Worm (Caenorhabditis elegans): ENCODE data around the gene abts-4.

The abts-4 gene

ce11 chrX:6761688-6762185 lies at the start of gene abts-4:
Gene abts-4 (minus strand): TSS chrX:6761738.
- no peak for TF ChIP-seq lin-15B (tag; optimal IDR thresholded peaks at IDR 0.05)
- peak; percentile 59 for TF ChIP-seq pqm-1 (tag; optimal IDR thresholded peaks at IDR 0.05)
- no peak for TF ChIP-seq madf-5 (GFP tag; IDR thresholded peaks at IDR 0.05)
- TF ChIP-seq dve-1 (tag; optimal IDR thresholded peaks at IDR 0.05; ENCODE audit: insufficient read depth), result peak; percentile 38
- no peak for TF ChIP-seq rbr-2 (tag; optimal IDR thresholded peaks at IDR 0.05)
- no peak for TF ChIP-seq daf-16 (GFP tag; optimal IDR thresholded peaks at IDR 0.05)
- TF ChIP-seq daf-16 (tag; optimal IDR thresholded peaks at IDR 0.05), result peak; percentile 5
- TF ChIP-seq ceh-82 (tag; optimal IDR thresholded peaks at IDR 0.05), result no peak
- TF ChIP-seq mxl-2 (GFP tag; conservative IDR thresholded peaks at IDR 0.05), result no peak
- TF ChIP-seq dmd-6 (GFP tag; IDR thresholded peaks at IDR 0.05), result peak; percentile 69
- TF ChIP-seq unc-130 (GFP tag; optimal IDR thresholded peaks at IDR 0.05), result no peak
- TF ChIP-seq nhr-28 (tag; optimal IDR thresholded peaks at IDR 0.05), result peak; percentile 42
- TF ChIP-seq lin-1 (GFP tag; IDR thresholded peaks at IDR 0.05), result no peak
- TF ChIP-seq zfp-2 (tag; optimal IDR thresholded peaks at IDR 0.05), result no peak
- no peak for TF ChIP-seq hif-1 (tag; optimal IDR thresholded peaks at IDR 0.05)

- TF ChIP-seq ama-1 (optimal IDR thresholded peaks at IDR 0.05) (no peak), spr-3 (GFP tag; optimal IDR thresholded peaks at IDR 0.05) (no peak), F26F4.8 (GFP tag; conservative IDR thresholded peaks at IDR 0.05) (no peak), pqm-1 (tag; optimal IDR thresholded peaks at IDR 0.05) (peak; percentile 26), mes-2 (tag; optimal IDR thresholded peaks at IDR 0.05; ENCODE audit: poor library complexity, severe bottlenecking) (peak; percentile 50), dmd-6 (GFP tag; IDR thresholded peaks at IDR 0.05) (peak; percentile 65), mep-1 (tag; optimal IDR thresholded peaks at IDR 0.05) (peak; percentile 53), hmg-1.1 (GFP tag; IDR thresholded peaks at IDR 0.05) (0 out of 2 replicates have a peak, but pooled peaks have one; percentile 30), jun-1 (tag; optimal IDR thresholded peaks at IDR 0.05) (peak; percentile 19), daf-16 (GFP tag; optimal IDR thresholded peaks at IDR 0.05) (no peak), daf-16 (tag; optimal IDR thresholded peaks at IDR 0.05) (peak; percentile 31), aha-1 (tag) (peak; percentile 52), ztf-11 (tag; optimal IDR thresholded peaks at IDR 0.05) (no peak), hlh-11 (tag; optimal IDR thresholded peaks at IDR 0.05) (peak; percentile 62), dmd-9 (GFP tag; IDR thresholded peaks at IDR 0.05) (no peak), T20F7.1 (GFP tag; optimal IDR thresholded peaks at IDR 0.05) (peak; percentile 43), dve-1 (tag; optimal IDR thresholded peaks at IDR 0.05; ENCODE audit: insufficient read depth) (peak; percentile 69), mxl-3 (GFP tag; optimal IDR thresholded peaks at IDR 0.05) (peak; percentile 60), nhr-28 (tag; optimal IDR thresholded peaks at IDR 0.05) (peak; percentile 80), mdl-1 (tag; optimal IDR thresholded peaks at IDR 0.05) (peak in 1 of 2 experiments; percentile 31), hlh-30 (tag; optimal IDR thresholded peaks at IDR 0.05; ENCODE audit: insufficient read depth) (peak; percentile 78), pha-4 (GFP tag; IDR thresholded peaks at IDR 0.05) (peak; percentile 14; the same call in 1 of the 2 replicates), pha-4 (tag; optimal IDR thresholded peaks at IDR 0.05) (no peak)
Measured at ce11 chrX:6808640-6809039, 47.1 kb upstream of the abts-4 start.

- TF ChIP-seq aha-1 (tag) (peak; percentile 7), F37D6.2 (tag; optimal IDR thresholded peaks at IDR 0.05) (no peak), unc-62 (GFP tag; optimal IDR thresholded peaks at IDR 0.05 in 1 of 2) (peak in 1 of 2 experiments; percentile 97), unc-62 (tag; optimal IDR thresholded peaks at IDR 0.05) (no peak), php-3 (GFP tag; IDR thresholded peaks at IDR 0.05) (no peak), Y75B8A.6 (GFP tag; IDR thresholded peaks at IDR 0.05) (no peak)
Measured at ce11 chrX:6808239-6808638, 46.7 kb upstream of the abts-4 start.
